Worm (Caenorhabditis elegans): Measurements from ENCODE around the gene ZK488.5.

Gene ZK488.5

DNA sequence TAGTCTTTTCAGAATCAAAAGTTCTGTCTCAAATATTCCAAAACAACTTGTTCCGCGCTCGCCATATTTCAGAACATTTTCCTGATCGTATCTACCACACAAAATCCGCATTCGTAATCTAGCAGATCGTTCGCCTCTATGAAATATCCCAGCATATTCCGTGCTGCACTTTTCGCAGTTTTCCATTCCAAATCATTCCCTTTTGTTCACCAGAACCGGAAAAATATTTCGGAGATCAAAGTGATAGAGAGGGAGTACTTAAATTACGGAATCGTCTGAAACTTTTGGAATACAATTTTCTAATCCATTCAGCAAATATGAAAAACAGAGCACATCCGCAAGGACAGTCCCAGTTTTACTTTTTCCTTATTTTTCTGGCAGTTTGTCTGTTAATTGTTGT is 5.2 kb upstream of the ZK488.5 start, which contains the start of gene K06H6.1:
Gene K06H6.1, plus strand, starts transcription at position 301 of the 400 bp plus-strand sequence.
- TF ChIP-seq mdl-1 (tag; optimal IDR thresholded peaks at IDR 0.05) (no peak), nhr-28 (tag; optimal IDR thresholded peaks at IDR 0.05) (no peak), nhr-85 (tag) (no peak), irx-1 (tag; optimal IDR thresholded peaks at IDR 0.05) (no peak), skn-1 (tag; optimal IDR thresholded peaks at IDR 0.05) (no peak)

DNA sequence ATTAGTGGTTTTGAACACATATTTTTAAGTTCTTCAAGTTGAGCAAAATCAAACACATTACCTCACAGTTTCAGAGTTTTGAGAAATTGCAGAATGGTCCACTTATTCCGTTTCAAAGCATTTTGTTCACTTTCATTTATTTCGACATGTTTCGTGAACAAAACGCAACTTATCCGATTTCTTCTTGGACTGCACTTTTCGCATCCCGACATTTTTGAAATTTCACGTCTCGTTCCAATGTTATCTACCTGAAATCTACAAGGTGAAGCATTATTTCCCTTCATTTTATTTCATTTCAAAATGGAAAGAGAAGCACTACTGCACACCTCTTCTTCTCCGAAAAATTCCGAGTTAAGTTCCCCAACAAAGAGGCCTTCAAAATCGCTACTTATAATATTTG is 2.9 kb upstream of the ZK488.5 start, which contains the start of gene ZK488.6:
Gene ZK488.6, plus strand, starts transcription at position 301 of the 400 bp plus-strand sequence.
- TF ChIP-seq pqm-1 (tag; optimal IDR thresholded peaks at IDR 0.05): no peak
- TF ChIP-seq lin-15B (tag; optimal IDR thresholded peaks at IDR 0.05): no peak
- 0 out of 2 replicates have a peak, but pooled peaks have one; percentile 22 for TF ChIP-seq unc-98 (GFP tag; IDR thresholded peaks at IDR 0.05)
- no peak for TF ChIP-seq nhr-76 (tag; optimal IDR thresholded peaks at IDR 0.05)
- TF ChIP-seq C16A3.4 (tag; optimal IDR thresholded peaks at IDR 0.05): no peak
- no peak for TF ChIP-seq nhr-84 (tag; optimal IDR thresholded peaks at IDR 0.05)

DNA sequence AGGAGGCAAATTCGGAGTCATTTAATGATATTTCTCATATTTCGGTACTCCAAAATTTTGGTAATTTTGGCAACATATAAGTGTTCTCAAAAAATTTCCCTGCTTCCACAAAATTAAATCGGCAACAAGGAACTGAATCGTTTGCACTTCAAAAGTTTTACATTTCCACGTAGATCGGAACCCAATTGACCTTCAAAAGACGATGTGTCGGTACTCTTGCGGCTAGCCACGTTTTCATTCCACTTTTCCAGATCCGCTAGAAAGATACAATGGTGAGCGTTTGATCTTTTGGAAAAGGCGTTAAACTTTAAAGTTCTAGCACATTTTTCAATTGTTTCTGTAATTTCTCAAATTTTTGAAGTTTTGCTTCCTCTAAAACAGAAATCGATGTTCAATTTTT is 3.9 kb downstream of the ZK488.5 start:
- peak; percentile 15 for TF ChIP-seq rnt-1 (tag; optimal IDR thresholded peaks at IDR 0.05)
- TF ChIP-seq dsc-1 (tag; optimal IDR thresholded peaks at IDR 0.05): no peak
- TF ChIP-seq blmp-1 (tag; optimal IDR thresholded peaks at IDR 0.05): peak; percentile 9

DNA sequence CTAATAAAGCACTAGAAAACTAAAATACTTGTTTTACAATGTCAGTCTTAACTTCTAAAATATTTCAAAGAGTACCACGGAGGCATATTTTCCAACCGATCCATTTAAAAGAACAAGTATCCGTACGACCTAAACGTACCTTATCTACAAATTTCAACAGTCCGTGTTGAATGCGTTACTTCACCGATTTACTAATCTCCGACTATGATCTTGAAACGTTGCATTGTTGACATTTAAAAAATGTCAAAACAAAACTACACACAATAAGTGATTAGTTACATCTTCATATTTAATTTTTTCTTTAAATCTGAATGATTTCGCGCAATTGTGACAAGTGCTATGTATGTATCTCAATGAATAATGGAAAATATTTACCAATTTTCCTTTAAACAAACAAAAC is 4.8 kb downstream of the ZK488.5 start:
- TF ChIP-seq efl-1 (optimal IDR thresholded peaks at IDR 0.05) (no peak), efl-1 (GFP tag; optimal IDR thresholded peaks at IDR 0.05 in 1 of 2) (peak in 1 of 2 experiments; percentile 45), nhr-85 (tag) (peak; percentile 73), nhr-19 (GFP tag; conservative IDR thresholded peaks at IDR 0.05) (no peak)

DNA sequence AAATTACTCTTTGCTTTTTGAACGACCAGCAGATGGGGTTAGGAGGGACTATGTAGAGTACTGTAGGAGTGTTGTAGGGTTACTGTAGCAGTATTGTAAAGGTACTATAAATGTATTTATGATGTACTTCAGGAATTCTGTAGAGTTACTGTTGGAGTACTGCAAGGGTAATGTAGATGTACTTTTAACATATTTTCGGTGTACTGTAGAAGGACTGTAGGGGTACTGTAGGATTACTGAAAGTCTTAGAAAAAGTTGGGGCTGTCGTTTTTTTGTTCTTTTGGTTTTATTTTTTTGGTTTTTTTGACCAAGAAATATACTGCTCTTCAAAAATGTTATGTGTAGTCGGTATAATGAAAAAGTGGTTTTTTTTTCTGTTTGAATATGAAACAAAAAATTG is 5.6 kb downstream of the ZK488.5 start:
- TF ChIP-seq ceh-8 (GFP tag; optimal IDR thresholded peaks at IDR 0.05) (no peak), mef-2 (tag; optimal IDR thresholded peaks at IDR 0.05) (no peak), alr-1 (tag; optimal IDR thresholded peaks at IDR 0.05; ENCODE audit: borderline replicate concordance) (no peak)

DNA sequence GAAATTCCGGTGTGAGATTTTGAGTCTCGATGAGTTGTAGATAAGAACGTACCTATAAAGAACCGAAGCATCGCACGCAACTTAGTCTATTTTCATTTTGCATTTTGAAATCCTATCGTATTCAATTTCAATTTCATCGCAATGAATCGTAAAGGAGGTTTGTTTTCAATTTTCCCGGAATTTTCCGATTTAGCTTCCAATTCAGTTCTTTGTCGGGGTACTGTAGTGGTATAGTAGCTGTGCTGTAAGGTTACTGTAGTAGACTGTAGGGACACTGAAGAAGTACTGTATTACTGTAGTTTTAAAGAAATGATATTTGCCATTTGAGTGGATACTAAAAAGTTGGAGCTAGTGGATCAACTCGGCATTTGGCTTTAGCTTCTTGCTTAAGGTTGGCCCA is 6.7 kb downstream of the ZK488.5 start:
- no peak for TF ChIP-seq efl-1 (optimal IDR thresholded peaks at IDR 0.05)
- peak in 1 of 2 experiments; percentile 3 for TF ChIP-seq efl-1 (GFP tag; optimal IDR thresholded peaks at IDR 0.05 in 1 of 2)
- TF ChIP-seq dsc-1 (tag; optimal IDR thresholded peaks at IDR 0.05): no peak

DNA sequence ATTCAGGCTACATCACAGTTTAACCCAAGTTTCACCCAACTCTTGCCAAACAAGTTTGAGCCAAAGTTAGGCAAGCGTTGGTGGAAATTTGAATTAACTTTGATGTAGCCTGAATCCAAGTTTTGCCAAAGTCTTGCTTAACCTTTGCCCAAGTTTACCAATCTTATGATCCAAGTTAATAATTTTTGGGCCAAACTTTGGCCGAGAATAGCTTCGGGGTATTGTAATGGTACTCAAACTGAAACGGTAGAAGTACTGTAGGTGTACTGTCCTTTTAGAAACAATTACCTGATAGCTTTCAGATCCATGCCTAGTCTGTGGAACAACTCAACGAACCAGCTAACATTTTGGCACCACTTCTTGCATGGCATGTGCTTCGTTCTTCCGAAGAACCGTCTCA is 7.2 kb downstream of the ZK488.5 start, which contains the start of gene nhr-251:
Gene nhr-251, plus strand, starts transcription at position 301 of the 400 bp plus-strand sequence.
- TF ChIP-seq egl-27 (tag; optimal IDR thresholded peaks at IDR 0.05) (no peak), unc-86 (tag; optimal IDR thresholded peaks at IDR 0.05) (no peak), nhr-237 (tag; optimal IDR thresholded peaks at IDR 0.05) (no peak), C16A3.4 (tag; optimal IDR thresholded peaks at IDR 0.05) (no peak), unc-130 (tag; optimal IDR thresholded peaks at IDR 0.05) (no peak), nhr-85 (tag) (no peak), C04F5.9 (tag; optimal IDR thresholded peaks at IDR 0.05) (no peak), lin-15B (tag; optimal IDR thresholded peaks at IDR 0.05) (no peak), hpl-2 (GFP tag; optimal IDR thresholded peaks at IDR 0.05) (no peak), nhr-90 (tag; optimal IDR thresholded peaks at IDR 0.05; ENCODE audit: poor library complexity) (no peak), F16B12.6 (tag; optimal IDR thresholded peaks at IDR 0.05) (no peak), egl-13 (tag; optimal IDR thresholded peaks at IDR 0.05) (no peak), elt-3 (tag; optimal IDR thresholded peaks at IDR 0.05) (no peak), ceh-88 (GFP tag; IDR thresholded peaks at IDR 0.05) (no peak), ztf-4 (tag; optimal IDR thresholded peaks at IDR 0.05) (no peak), ceh-63 (GFP tag; optimal IDR thresholded peaks at IDR 0.05) (no peak), nhr-11 (tag; optimal IDR thresholded peaks at IDR 0.05) (no peak), pag-3 (tag; optimal IDR thresholded peaks at IDR 0.05; ENCODE audit: borderline replicate concordance, insufficient read depth) (no peak)
